Worm (Caenorhabditis elegans): ENCODE data around the gene sru-48.

DNA sequence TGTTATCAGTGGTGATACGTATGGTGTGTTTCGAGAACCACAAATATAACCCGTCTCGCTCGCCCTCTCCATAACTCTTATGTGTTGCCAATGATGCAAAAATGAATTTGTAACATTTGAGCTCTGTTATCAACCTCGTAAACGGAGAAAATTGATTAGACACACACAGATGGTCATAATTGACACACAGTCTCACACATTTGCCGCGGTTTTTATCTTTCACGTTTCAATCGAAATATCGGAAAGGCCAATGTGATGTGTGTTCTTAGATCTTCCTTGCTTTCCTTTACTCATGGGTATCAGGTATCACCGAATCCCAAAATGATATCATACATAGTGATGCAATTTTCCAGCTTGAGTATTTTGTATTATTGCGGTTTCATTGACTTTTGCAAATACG, 33.6 kb downstream of the sru-48 start:
- TF ChIP-seq mab-5 (tag; optimal IDR thresholded peaks at IDR 0.05) (no peak), pha-4 (tag; optimal IDR thresholded peaks at IDR 0.05) (no peak), unc-39 (tag; optimal IDR thresholded peaks at IDR 0.05) (no peak), nhr-76 (tag; optimal IDR thresholded peaks at IDR 0.05) (no peak), unc-62 (GFP tag; optimal IDR thresholded peaks at IDR 0.05) (no peak)

Measured in whole organism, mixed stage, embryonic.